Worm (Caenorhabditis elegans): ENCODE results near the gene sra-11.

- TF ChIP-seq ztf-23 (GFP tag; IDR thresholded peaks at IDR 0.05) (no peak), ref-1 (GFP tag; conservative IDR thresholded peaks at IDR 0.05) (no peak), flt-1 (GFP tag; IDR thresholded peaks at IDR 0.05) (no peak), tab-1 (GFP tag; IDR thresholded peaks at IDR 0.05) (no peak), T22C8.4 (GFP tag; IDR thresholded peaks at IDR 0.05) (no peak), cog-1 (tag; optimal IDR thresholded peaks at IDR 0.05) (no peak), klf-2 (GFP tag; conservative IDR thresholded peaks at IDR 0.05) (no peak)
These were observed 25.7 kb downstream of the sra-11 start, which contains the start of gene egg-3 for ce11 chrII:10884396-10884795.
